Worm (Caenorhabditis elegans) whole organism, young adult: Measurements from ENCODE around the gene faah-5.
A peak's percentile ranks its signal among the peaks of the same experiment; 100 is the strongest.

Experiments
- B0019.2 ChIP-seq: fragments of 200-800 bp; sonication (Bioruptor generic); conservative IDR thresholded peaks from 2 replicates; pipeline ENCODE4 v1.3.6; 2022; ENCODE audit warnings: missing genetic modification reagents, missing genetic modification characterization, missing compliant biosample characterization
- C17E4.6 ChIP-seq: fragments of 200-800 bp; sonication (Bioruptor generic); IDR thresholded peaks from 2 replicates; pipeline ENCODE4 v1.3.6; 2022; ENCODE audit warnings: missing genetic modification reagents, missing genetic modification characterization, missing compliant biosample characterization
- D2030.7 ChIP-seq: fragments of 200-800 bp; sonication (Bioruptor generic); IDR thresholded peaks from 2 replicates; pipeline ENCODE4 v1.3.6; 2022; ENCODE audit warnings: missing genetic modification reagents, missing genetic modification characterization, missing compliant biosample characterization
- F22D6.2 ChIP-seq: sonication (generic microtip); optimal IDR thresholded peaks from 2 replicates; lab custom pipeline; 2016; ENCODE audit warnings: mild to moderate bottlenecking, missing genetic modification characterization, missing compliant biosample characterization
- F23B12.7 ChIP-seq: sonication (generic microtip); optimal IDR thresholded peaks from 2 replicates; lab custom pipeline; 2017; ENCODE audit warnings: missing genetic modification characterization, mild to moderate bottlenecking, missing compliant biosample characterization, antibody characterized with exemption, moderate library complexity; ENCODE audit not compliant: insufficient read depth
- F39B2.1 ChIP-seq: fragments of 200-800 bp; sonication (Bioruptor generic); IDR thresholded peaks from 2 replicates; pipeline ENCODE4 v1.3.6; 2022; ENCODE audit warnings: missing genetic modification reagents, missing genetic modification characterization, missing compliant biosample characterization
- F49E8.2 ChIP-seq: sonication (generic microtip); optimal IDR thresholded peaks from 3 replicates; lab custom pipeline; 2017; ENCODE audit warnings: missing genetic modification characterization, mild to moderate bottlenecking, missing compliant biosample characterization, antibody characterized with exemption, moderate library complexity; ENCODE audit not compliant: insufficient read depth
- K11D2.4 ChIP-seq: fragments of 200-800 bp; sonication (Bioruptor generic); IDR thresholded peaks from 2 replicates; pipeline ENCODE4 v1.3.6; 2022; ENCODE audit warnings: missing genetic modification reagents, missing genetic modification characterization, missing compliant biosample characterization
- Y79H2A.3 ChIP-seq: fragments of 200-800 bp; sonication (Bioruptor generic); conservative IDR thresholded peaks from 2 replicates; pipeline ENCODE4 v1.3.6; 2022; ENCODE audit warnings: missing genetic modification reagents, missing genetic modification characterization, missing compliant biosample characterization
- ama-1 ChIP-seq, 3 experiments: fragments of 150-350 bp in 1 of 3; sonication (generic microtip) in 2 of 3; optimal IDR thresholded peaks; 2 replicates each; lab custom pipeline; 2014 to 2018; ENCODE audit warnings: missing biosample characterization in 2 of 3, missing genetic modification characterization in 2 of 3, missing genetic modification reagents in 2 of 3
- atf-7 ChIP-seq: sonication (generic microtip); optimal IDR thresholded peaks from 2 replicates; lab custom pipeline; 2017; ENCODE audit warnings: mild to moderate bottlenecking, missing genetic modification characterization, missing compliant biosample characterization
- ceh-27 ChIP-seq: fragments of 200-800 bp; sonication (Bioruptor generic); optimal IDR thresholded peaks from 2 replicates; lab custom pipeline; 2018; ENCODE audit warnings: mild to moderate bottlenecking, missing genetic modification characterization, moderate library complexity, missing compliant biosample characterization
- ceh-91 ChIP-seq: fragments of 200-800 bp; sonication (Bioruptor generic); IDR thresholded peaks from 2 replicates; pipeline ENCODE4 v1.3.6; 2022; ENCODE audit warnings: missing genetic modification reagents, missing genetic modification characterization, missing compliant biosample characterization
- dpl-1 ChIP-seq: fragments of 150-350 bp; optimal IDR thresholded peaks from 2 replicates; lab custom pipeline; 2014; ENCODE audit warnings: missing biosample characterization, missing genetic modification reagents, missing genetic modification characterization
- egrh-3 ChIP-seq: fragments of 200-800 bp; sonication (Bioruptor generic); IDR thresholded peaks from 2 replicates; pipeline ENCODE4 v1.3.6; 2022; ENCODE audit warnings: missing genetic modification reagents, missing genetic modification characterization, missing compliant biosample characterization
- him-1 ChIP-seq: sonication (generic microtip); optimal IDR thresholded peaks from 2 replicates; lab custom pipeline; 2016; ENCODE audit warnings: missing genotype, missing genetic modification reagents, missing genetic modification characterization, missing compliant biosample characterization
- hmg-1.2 ChIP-seq: fragments of 200-800 bp; sonication (Bioruptor generic); IDR thresholded peaks from 2 replicates; pipeline ENCODE4 v1.3.6; 2022; ENCODE audit warnings: missing genetic modification reagents, missing genetic modification characterization, missing compliant biosample characterization
- lin-35 ChIP-seq, 3 experiments: fragments of 150-350 bp in 2 of 3; sonication (generic microtip) in 1 of 3; optimal IDR thresholded peaks; 2 replicates each; lab custom pipeline; 2014 to 2018; ENCODE audit warnings: missing biosample characterization in 3 of 3, missing genetic modification characterization in 3 of 3, missing genetic modification reagents in 3 of 3
- lsl-1 ChIP-seq: fragments of 200-800 bp; sonication (Bioruptor generic); optimal IDR thresholded peaks from 2 replicates; lab custom pipeline; 2018; ENCODE audit warnings: mild to moderate bottlenecking, missing genetic modification characterization, moderate library complexity, missing compliant biosample characterization
- madf-3 ChIP-seq: fragments of 200-800 bp; sonication (Bioruptor generic); IDR thresholded peaks from 2 replicates; pipeline ENCODE4 v1.3.6; 2022; ENCODE audit warnings: missing genetic modification reagents, missing genetic modification characterization, missing compliant biosample characterization
- madf-6 ChIP-seq: fragments of 200-800 bp; sonication (Bioruptor generic); IDR thresholded peaks from 2 replicates; pipeline ENCODE4 v1.3.6; 2022; ENCODE audit warnings: missing genetic modification reagents, missing genetic modification characterization, missing compliant biosample characterization
- madf-8 ChIP-seq: fragments of 200-800 bp; sonication (Bioruptor generic); conservative IDR thresholded peaks from 2 replicates; pipeline ENCODE4 v1.3.6; 2022; ENCODE audit warnings: missing genetic modification reagents, missing genetic modification characterization, missing compliant biosample characterization
- mel-28 ChIP-seq: sonication (generic microtip); optimal IDR thresholded peaks from 2 replicates; lab custom pipeline; 2016; ENCODE audit warnings: borderline replicate concordance, mild to moderate bottlenecking, missing genetic modification characterization, missing compliant biosample characterization
- nfya-1 ChIP-seq: sonication (generic microtip); optimal IDR thresholded peaks from 2 replicates; lab custom pipeline; 2017; ENCODE audit warnings: antibody characterized with exemption, missing compliant biosample characterization, missing genetic modification characterization, borderline replicate concordance; ENCODE audit not compliant: insufficient read depth
- nfya-2 ChIP-seq: fragments of 200-800 bp; sonication (Bioruptor generic); IDR thresholded peaks from 2 replicates; pipeline ENCODE4 v1.3.6; 2022; ENCODE audit warnings: missing genetic modification reagents, missing genetic modification characterization, missing compliant biosample characterization
- nfyb-1 ChIP-seq: fragments of 200-800 bp; sonication (Bioruptor generic); IDR thresholded peaks from 2 replicates; pipeline ENCODE4 v1.3.6; 2022; ENCODE audit warnings: missing genetic modification reagents, missing genetic modification characterization, missing compliant biosample characterization
- nhr-80 ChIP-seq: sonication (generic microtip); optimal IDR thresholded peaks from 2 replicates; lab custom pipeline; 2016; ENCODE audit warnings: missing genetic modification characterization, missing compliant biosample characterization
- rpc-1 ChIP-seq, 2 experiments: fragments of 150-350 bp in 1 of 2; sonication (generic microtip) in 1 of 2; optimal IDR thresholded peaks; 2 replicates each; lab custom pipeline; 2014 to 2018; ENCODE audit warnings: missing biosample characterization in 1 of 2, missing genetic modification characterization in 1 of 2, missing genetic modification reagents in 1 of 2, missing genotype in 1 of 2
- somi-1 ChIP-seq: fragments of 200-800 bp; sonication (Bioruptor generic); optimal IDR thresholded peaks from 2 replicates; lab custom pipeline; 2018; ENCODE audit warnings: mild to moderate bottlenecking, missing genetic modification characterization, missing compliant biosample characterization
- sptf-2 ChIP-seq: fragments of 200-800 bp; sonication (Bioruptor generic); optimal IDR thresholded peaks from 2 replicates; lab custom pipeline; 2018; ENCODE audit warnings: mild to moderate bottlenecking, missing genetic modification characterization, missing compliant biosample characterization
- unc-130 ChIP-seq: sonication (generic microtip); optimal IDR thresholded peaks from 2 replicates; lab custom pipeline; 2016; ENCODE audit warnings: missing genetic modification reagents, missing genetic modification characterization, missing compliant biosample characterization
- xnd-1 ChIP-seq: sonication (generic microtip); optimal IDR thresholded peaks from 2 replicates; lab custom pipeline; 2016; ENCODE audit warnings: missing genotype, missing genetic modification reagents, missing genetic modification characterization, missing compliant biosample characterization
- ztf-26 ChIP-seq: sonication (generic microtip); optimal IDR thresholded peaks from 2 replicates; lab custom pipeline; 2017; ENCODE audit warnings: missing genetic modification characterization, missing compliant biosample characterization
- ztf-3 ChIP-seq: fragments of 200-800 bp; sonication (Bioruptor generic); optimal IDR thresholded peaks from 2 replicates; lab custom pipeline; 2018; ENCODE audit warnings: mild to moderate bottlenecking, missing genetic modification characterization, missing compliant biosample characterization
- ztf-6 ChIP-seq: fragments of 200-800 bp; sonication (Bioruptor generic); IDR thresholded peaks from 2 replicates; pipeline ENCODE4 v1.3.6; 2022; ENCODE audit warnings: missing genetic modification reagents, missing genetic modification characterization, missing compliant biosample characterization

The faah-5 gene

DNA sequence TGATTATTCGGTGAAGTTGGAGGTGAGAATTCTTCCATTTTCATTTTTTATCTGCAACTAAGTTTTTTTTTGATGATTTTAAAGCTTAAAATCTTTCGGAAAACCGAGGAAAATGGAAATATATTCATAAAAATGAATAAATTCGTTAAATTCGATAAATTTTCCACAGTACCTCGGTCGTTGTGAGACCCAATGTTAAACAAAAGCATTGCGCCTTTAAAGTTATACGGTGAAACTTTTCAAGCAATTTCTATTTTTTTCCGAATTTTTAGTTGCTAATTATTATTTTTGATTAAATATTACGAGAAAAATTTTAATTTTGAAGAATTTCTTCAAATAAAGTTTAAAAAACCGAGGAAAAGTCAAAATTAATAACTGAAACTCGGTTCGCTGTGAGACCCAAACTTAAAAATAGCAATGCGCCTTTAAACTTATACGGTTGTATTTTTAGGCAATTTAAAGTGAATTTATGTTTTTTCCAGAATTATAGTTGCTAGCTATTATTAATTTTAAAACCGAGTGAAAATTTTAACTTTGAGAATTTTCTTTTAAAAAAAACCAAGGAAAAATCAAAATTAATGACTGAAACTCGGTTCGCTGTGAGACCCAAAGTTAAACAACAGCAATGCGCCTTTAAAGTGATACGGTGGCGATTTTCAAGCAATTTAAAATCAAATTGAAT lies 21.9 kb downstream of the faah-5 start, which contains the start of gene taf-12 (continued):
- TF ChIP-seq hmg-1.2 (0 out of 2 replicates have a peak, but pooled peaks have one; percentile 15), ama-1 (optimal IDR thresholded peaks at IDR 0.05; lab: Kevin White, UChicago) (no peak), ama-1 (GFP tag; optimal IDR thresholded peaks at IDR 0.05; lab: Kevin White, UChicago) (no peak), madf-6 (peak; percentile 97), nhr-80 (tag; lab: Kevin White, UChicago) (no peak), xnd-1 (peak; percentile 100), somi-1 (GFP tag; lab: Kevin White, UChicago) (no peak), ztf-6 (GFP tag; lab: Robert Waterston, UW) (no peak), B0019.2 (GFP tag; lab: Robert Waterston, UW) (no peak), C17E4.6 (GFP tag; lab: Robert Waterston, UW) (no peak), ztf-3 (GFP tag; lab: Kevin White, UChicago) (no peak), lsl-1 (GFP tag; lab: Kevin White, UChicago) (peak; percentile 100), atf-7 (tag; lab: Kevin White, UChicago) (no peak), ztf-26 (tag; lab: Kevin White, UChicago) (no peak), madf-8 (GFP tag; lab: Robert Waterston, UW) (peak; percentile 80), nfya-2 (GFP tag; lab: Robert Waterston, UW) (0 out of 2 replicates have a peak, but pooled peaks have one; percentile 16), him-1 (tag; lab: Kevin White, UChicago) (peak; percentile 13), lin-35 (GFP tag; optimal IDR thresholded peaks at IDR 0.05; lab: Kevin White, UChicago) (peak in 1 of 3 experiments; percentile 14), D2030.7 (GFP tag; lab: Robert Waterston, UW) (peak; percentile 57; the same call in 1 of the 2 replicates), ceh-91 (GFP tag; lab: Robert Waterston, UW) (peak; percentile 73)
- TF ChIP-seq, all 124 proteins: peak for 23

DNA sequence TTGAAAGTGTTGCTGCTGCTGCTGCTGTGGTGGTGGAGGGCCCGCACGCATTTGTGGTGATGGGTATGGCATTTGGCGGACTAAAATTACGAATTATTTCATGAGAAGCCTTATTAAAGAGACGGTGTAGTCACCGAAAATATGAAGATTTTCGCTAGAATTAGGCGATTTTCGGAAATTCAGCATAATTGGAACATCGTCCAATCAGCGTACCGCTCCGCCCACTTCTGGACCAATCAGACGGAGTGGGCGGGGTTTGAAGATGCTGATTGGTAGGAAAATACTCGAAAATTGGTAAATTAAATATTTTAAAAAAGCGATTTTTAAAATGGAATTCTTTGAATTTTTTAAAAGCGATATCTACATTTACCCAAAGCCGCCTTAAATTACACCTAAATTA lies 25.1 kb downstream of the faah-5 start:
- TF ChIP-seq ceh-27 (GFP tag; lab: Kevin White, UChicago) (no peak), nfyb-1 (peak; percentile 58; the same call in 1 of the 2 replicates), mel-28 (no peak), F49E8.2 (no peak)

DNA sequence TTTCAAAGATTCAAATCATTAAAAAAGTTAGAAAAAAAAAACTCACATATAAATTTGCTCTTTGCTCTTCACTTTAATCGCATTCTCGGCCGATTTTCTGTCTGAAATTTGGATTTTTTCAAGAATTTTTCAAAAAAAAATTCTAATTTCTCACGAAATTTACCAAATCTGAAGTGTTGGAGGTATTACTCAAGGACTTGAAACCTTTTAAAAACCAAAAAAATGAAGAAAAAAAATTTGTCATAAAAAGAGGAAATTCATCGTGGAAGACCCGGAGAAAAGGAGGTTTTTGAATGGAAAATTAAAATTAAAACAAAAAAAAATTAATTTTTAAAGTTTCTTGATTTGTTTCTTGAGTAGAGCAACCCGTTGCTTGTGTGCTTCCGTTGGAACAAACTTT lies 29.1 kb downstream of the faah-5 start, which contains the start of gene Y56A3A.2:
TSS of gene Y56A3A.2 (minus strand) at position 101 of the 400 bp plus-strand sequence.
- TF ChIP-seq ztf-6 (GFP tag; lab: Robert Waterston, UW) (no peak), F23B12.7 (tag; lab: Kevin White, UChicago) (no peak), F22D6.2 (tag; lab: Kevin White, UChicago) (no peak), madf-3 (no peak), F49E8.2 (no peak), nfya-1 (no peak), egrh-3 (no peak), unc-130 (GFP tag; lab: Kevin White, UChicago) (no peak), F39B2.1 (no peak), rpc-1 (optimal IDR thresholded peaks at IDR 0.05; lab: Kevin White, UChicago) (no peak), rpc-1 (tag; optimal IDR thresholded peaks at IDR 0.05; lab: Kevin White, UChicago) (no peak), sptf-2 (no peak), Y79H2A.3 (GFP tag; lab: Robert Waterston, UW) (no peak), K11D2.4 (GFP tag; lab: Robert Waterston, UW) (no peak), dpl-1 (no peak)
